Fruit fly (Drosophila melanogaster): ENCODE data around the gene CG31122.

The CG31122 gene

dm6 chr3R:18394876-18395275 is 17.8 kb downstream of the CG31122 start:
- TF ChIP-seq CTCF (optimal IDR thresholded peaks at IDR 0.05) (no peak), CG8478 (optimal IDR thresholded peaks at IDR 0.05) (no peak)

dm6 chr3R:18393436-18393835 is 19.2 kb downstream of the CG31122 start:
- TF ChIP-seq CG8478 (optimal IDR thresholded peaks at IDR 0.05) (no peak), CTCF (optimal IDR thresholded peaks at IDR 0.05) (no peak)

- no peak for TF ChIP-seq CTCF (optimal IDR thresholded peaks at IDR 0.05)
- TF ChIP-seq CG8478 (optimal IDR thresholded peaks at IDR 0.05): no peak
These were observed 22.9 kb downstream of the CG31122 start, which contains the start of gene Vha100-4 for dm6 chr3R:18389790-18390189. Gene Vha100-4 (minus strand): TSS chr3R:18389805.

- TF ChIP-seq CTCF (optimal IDR thresholded peaks at IDR 0.05) (no peak), CG8478 (optimal IDR thresholded peaks at IDR 0.05) (no peak)
These were observed 27.1 kb downstream of the CG31122 start, which contains the start of gene cona for dm6 chr3R:18385593-18385992. Gene cona (plus strand): TSS chr3R:18385828.

dm6 chr3R:18384972-18385371 is 27.7 kb downstream of the CG31122 start, which contains the start of gene CG14309:
Gene CG14309 (minus strand): TSS chr3R:18385072.
- no peak for TF ChIP-seq CG8478 (optimal IDR thresholded peaks at IDR 0.05)
- no peak for TF ChIP-seq CTCF (optimal IDR thresholded peaks at IDR 0.05)

- TF ChIP-seq CG8478 (optimal IDR thresholded peaks at IDR 0.05): no peak
- TF ChIP-seq CTCF (optimal IDR thresholded peaks at IDR 0.05): peak in 1 of 2 experiments; percentile 34
These were observed 31.6 kb downstream of the CG31122 start, which contains the start of gene CG7675 for dm6 chr3R:18381014-18381512. Gene CG7675 (minus strand): TSS chr3R:18381178.

- no peak for TF ChIP-seq CG8478 (optimal IDR thresholded peaks at IDR 0.05)
- no peak for TF ChIP-seq CTCF (optimal IDR thresholded peaks at IDR 0.05)
These were observed 32.3 kb downstream of the CG31122 start for dm6 chr3R:18380251-18380812.

- TF ChIP-seq CG8478 (optimal IDR thresholded peaks at IDR 0.05): no peak
- no peak for TF ChIP-seq CTCF (optimal IDR thresholded peaks at IDR 0.05)
These were observed 39.9 kb downstream of the CG31122 start, which contains the start of gene gl for dm6 chr3R:18372688-18373304. Gene gl (minus strand): TSS chr3R:18372738.

- TF ChIP-seq CG8478 (optimal IDR thresholded peaks at IDR 0.05): no peak
- TF ChIP-seq CTCF (optimal IDR thresholded peaks at IDR 0.05): no peak
These were observed 41.3 kb downstream of the CG31122 start for dm6 chr3R:18371346-18371745.

- TF ChIP-seq CG8478 (optimal IDR thresholded peaks at IDR 0.05) (no peak), CTCF (optimal IDR thresholded peaks at IDR 0.05) (no peak)
These were observed 44.1 kb downstream of the CG31122 start for dm6 chr3R:18368595-18368994.

dm6 chr3R:18366644-18366985 is 46.1 kb downstream of the CG31122 start:
- TF ChIP-seq CTCF (optimal IDR thresholded peaks at IDR 0.05) (no peak), CG8478 (optimal IDR thresholded peaks at IDR 0.05) (no peak)

- TF ChIP-seq CTCF (optimal IDR thresholded peaks at IDR 0.05) (no peak), CG8478 (optimal IDR thresholded peaks at IDR 0.05) (no peak)
These were observed 46.6 kb downstream of the CG31122 start, which contains the start of the genes WRNexo and Nup43 for dm6 chr3R:18365978-18366643. Gene WRNexo (minus strand): TSS chr3R:18366162. Gene Nup43 (plus strand): TSS chr3R:18366638.

- TF ChIP-seq CG8478 (optimal IDR thresholded peaks at IDR 0.05): no peak
- no peak for TF ChIP-seq CTCF (optimal IDR thresholded peaks at IDR 0.05)
These were observed 51.0 kb downstream of the CG31122 start, which contains the start of gene hmw for dm6 chr3R:18361694-18362093. Gene hmw (plus strand): TSS chr3R:18361994.

dm6 chr3R:18360630-18361260 is 51.9 kb downstream of the CG31122 start, which contains the start of gene CG15803:
Gene CG15803 (minus strand): TSS chr3R:18360728.
- TF ChIP-seq CTCF (optimal IDR thresholded peaks at IDR 0.05) (no peak), CG8478 (optimal IDR thresholded peaks at IDR 0.05) (no peak)

All from S2 (cell line).